Worm (Caenorhabditis elegans) whole organism, L1 larva: ENCODE results near the gene ZK250.2.
"Not testable (repeated sequence)": the region's sequence is repeated elsewhere in the genome, so short reads cannot be mapped to it uniquely, and the experiment has no call there.

Source experiments
- F16B12.6 ChIP-seq: fragments of 150-350 bp; optimal IDR thresholded peaks from 2 replicates; lab custom pipeline; 2014; ENCODE audit warnings: missing biosample characterization, missing genetic modification characterization
- ceh-63 ChIP-seq: fragments of 200-800 bp; sonication (Bioruptor generic); optimal IDR thresholded peaks from 2 replicates; lab custom pipeline; 2018; ENCODE audit warnings: mild to moderate bottlenecking, missing genetic modification characterization, missing compliant biosample characterization
- dsc-1 ChIP-seq: sonication (generic microtip); optimal IDR thresholded peaks from 2 replicates; lab custom pipeline; 2016; ENCODE audit warnings: mild to moderate bottlenecking, missing genetic modification characterization, missing compliant biosample characterization
- egl-27 ChIP-seq, 2 experiments: fragments of 150-350 bp in 1 of 2; sonication (generic microtip); optimal IDR thresholded peaks; 3 replicates each; lab custom pipeline; 2017 to 2018; ENCODE audit warnings: missing biosample characterization in 2 of 2, missing genetic modification characterization in 2 of 2, missing genetic modification reagents in 2 of 2
- fos-1 ChIP-seq: fragments of 150-350 bp; optimal IDR thresholded peaks from 2 replicates; lab custom pipeline; 2014; ENCODE audit warnings: missing biosample characterization, missing genetic modification characterization
- hlh-4 ChIP-seq: sonication (generic microtip); optimal IDR thresholded peaks from 2 replicates; lab custom pipeline; 2016; ENCODE audit warnings: mild to moderate bottlenecking, missing genetic modification characterization, missing compliant biosample characterization
- hpl-2 ChIP-seq: fragments of 150-350 bp; optimal IDR thresholded peaks from 2 replicates; lab custom pipeline; 2014; ENCODE audit warnings: missing biosample characterization, missing genetic modification reagents, missing genetic modification characterization
- lin-15B ChIP-seq: fragments of 150-350 bp; sonication (generic microtip); optimal IDR thresholded peaks from 3 replicates; lab custom pipeline; 2014; ENCODE audit warnings: missing biosample characterization, missing genetic modification characterization
- lsy-2 ChIP-seq, 2 experiments: fragments of 150-350 bp; optimal IDR thresholded peaks; 2 replicates each; lab custom pipeline; 2014; ENCODE audit warnings: missing biosample characterization in 2 of 2, missing genetic modification characterization in 2 of 2
- mab-9 ChIP-seq: fragments of 200-800 bp; sonication (Bioruptor generic); IDR thresholded peaks from 2 replicates; pipeline ENCODE4 v1.3.6; 2022; ENCODE audit warnings: missing genetic modification reagents, missing genetic modification characterization, missing compliant biosample characterization
- mef-2 ChIP-seq: fragments of 150-350 bp; optimal IDR thresholded peaks from 2 replicates; lab custom pipeline; 2014; ENCODE audit warnings: missing biosample characterization, missing genetic modification characterization
- mep-1 ChIP-seq: fragments of 150-350 bp; optimal IDR thresholded peaks from 2 replicates; lab custom pipeline; 2014; ENCODE audit warnings: missing biosample characterization, missing genetic modification characterization
- nhr-19 ChIP-seq: fragments of 200-800 bp; sonication (Bioruptor generic); conservative IDR thresholded peaks from 2 replicates; pipeline ENCODE4 v1.3.6; 2022; ENCODE audit warnings: missing genetic modification characterization, missing compliant biosample characterization
- nhr-84 ChIP-seq: sonication (generic microtip); optimal IDR thresholded peaks from 2 replicates; lab custom pipeline; 2017; ENCODE audit warnings: missing biosample characterization, missing genetic modification characterization
- pax-3 ChIP-seq: fragments of 200-800 bp; sonication (Bioruptor generic); optimal IDR thresholded peaks from 2 replicates; lab custom pipeline; 2018; ENCODE audit warnings: mild to moderate bottlenecking, missing genetic modification characterization, moderate library complexity, missing compliant biosample characterization
- rnt-1 ChIP-seq: sonication (generic microtip); optimal IDR thresholded peaks from 2 replicates; lab custom pipeline; 2016; ENCODE audit warnings: mild to moderate bottlenecking, missing genetic modification characterization, moderate library complexity, missing compliant biosample characterization
- snu-23 ChIP-seq: sonication (generic microtip); optimal IDR thresholded peaks from 2 replicates; lab custom pipeline; 2016; ENCODE audit warnings: missing genetic modification characterization, missing compliant biosample characterization
- sox-4 ChIP-seq: sonication (generic microtip); optimal IDR thresholded peaks from 2 replicates; lab custom pipeline; 2016; ENCODE audit warnings: missing genetic modification characterization, missing compliant biosample characterization
- unc-130 ChIP-seq: fragments of 150-350 bp; optimal IDR thresholded peaks from 2 replicates; lab custom pipeline; 2017; ENCODE audit warnings: missing biosample characterization, missing genetic modification characterization, inconsistent platforms
- unc-86 ChIP-seq: sonication (generic microtip); optimal IDR thresholded peaks from 2 replicates; lab custom pipeline; 2016; ENCODE audit warnings: missing genetic modification characterization, missing compliant biosample characterization

Gene ZK250.2

DNA sequence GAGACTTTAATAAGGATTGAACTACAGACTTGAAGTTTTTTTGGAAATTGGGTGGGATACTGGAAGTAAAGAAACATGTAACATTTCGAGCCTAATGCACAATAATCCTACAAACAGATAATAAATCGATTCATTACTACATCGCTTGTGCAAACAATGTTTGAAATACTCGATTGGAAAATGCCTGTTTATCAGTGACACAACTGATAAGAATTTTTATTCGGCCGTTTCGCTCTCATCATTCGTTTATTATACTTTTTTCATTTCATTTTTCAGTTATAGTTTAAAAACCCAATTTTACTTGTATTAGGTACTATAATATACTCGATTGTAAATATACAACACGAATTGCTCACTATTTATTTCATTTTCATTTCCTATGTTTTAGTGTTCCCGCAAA, 47.3 kb downstream of the ZK250.2 start (continued):
- TF ChIP-seq hlh-4 (no peak), mef-2 (tag; lab: Kevin White, UChicago) (no peak), hpl-2 (GFP tag; lab: Kevin White, UChicago) (no peak), unc-130 (no peak), unc-86 (no peak), rnt-1 (no peak), F16B12.6 (tag; lab: Kevin White, UChicago) (no peak), nhr-19 (GFP tag; lab: Robert Waterston, UW) (no peak), ceh-63 (GFP tag; lab: Kevin White, UChicago) (no peak), pax-3 (tag; lab: Kevin White, UChicago) (no peak), egl-27 (tag; optimal IDR thresholded peaks at IDR 0.05; lab: Kevin White, UChicago) (no peak), snu-23 (GFP tag; lab: Kevin White, UChicago) (no peak)

DNA sequence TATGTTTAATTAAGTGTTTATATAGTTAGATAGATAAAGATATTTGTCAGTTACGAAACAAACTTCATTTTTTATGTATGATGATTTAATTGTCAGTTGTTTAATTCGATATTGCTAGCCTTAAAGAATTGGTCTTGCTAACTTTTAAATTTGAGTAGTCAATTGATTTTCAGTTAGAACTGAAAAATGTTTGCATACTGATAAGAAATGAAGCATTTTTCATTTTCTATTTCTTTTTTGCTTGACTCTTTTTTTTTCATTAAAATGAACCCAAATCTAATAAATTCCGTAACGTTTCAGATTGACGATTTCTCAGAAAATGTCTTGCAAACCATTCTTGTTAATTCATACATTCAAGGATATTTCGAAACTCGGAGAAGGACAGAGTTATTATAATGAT, 47.7 kb downstream of the ZK250.2 start, which contains the start of gene math-20:
Gene math-20, plus strand, starts transcription at position 301 of the 400 bp plus-strand sequence.
- TF ChIP-seq snu-23 (GFP tag; lab: Kevin White, UChicago) (no peak), fos-1 (no peak), lsy-2 (tag; optimal IDR thresholded peaks at IDR 0.05; lab: Kevin White, UChicago) (no peak), sox-4 (tag; lab: Kevin White, UChicago) (no peak), rnt-1 (no peak), nhr-84 (no peak), mab-9 (GFP tag; lab: Robert Waterston, UW) (no peak)

DNA sequence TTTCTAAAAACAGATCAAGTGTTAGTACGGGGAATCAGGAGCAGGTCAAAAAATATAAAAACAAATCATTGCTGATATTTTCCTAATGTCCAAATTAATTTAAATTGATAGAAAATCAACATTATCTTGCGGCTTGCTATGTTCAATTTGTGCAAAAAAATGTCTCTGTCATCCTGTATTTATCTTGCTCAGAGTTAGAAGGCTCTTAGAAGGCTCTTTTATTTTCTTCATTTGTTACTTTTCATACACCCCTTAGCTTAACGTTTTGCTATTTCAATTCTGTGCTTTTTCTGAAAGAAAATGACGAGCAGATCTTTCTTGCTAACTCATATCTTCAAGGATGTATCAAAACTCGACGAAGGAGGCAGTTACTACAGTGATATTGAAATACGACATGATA, 50.1 kb downstream of the ZK250.2 start, which contains the start of gene math-19:
Gene math-19, plus strand, starts transcription at position 301 of the 400 bp plus-strand sequence.
- not testable (repeated sequence) for TF ChIP-seq lin-15B (tag; lab: Kevin White, UChicago); mep-1 (tag; lab: Kevin White, UChicago); dsc-1
